Fruit fly (Drosophila melanogaster) whole organism, prepupa: ENCODE results near the gene CG33725.

ENCODE experiments used
- Blimp-1 ChIP-seq: fragments of 200-800 bp; sonication (Bioruptor generic); optimal IDR thresholded peaks from 3 replicates; lab custom pipeline; 2017; ENCODE audit warnings: missing biosample characterization, missing genetic modification characterization, mild to moderate bottlenecking, moderate library complexity, missing genetic modification reagents
- CG10631 ChIP-seq: fragments of 200-800 bp; sonication (Bioruptor generic); optimal IDR thresholded peaks from 2 replicates; lab custom pipeline; 2016; ENCODE audit warnings: missing biosample characterization, missing genetic modification characterization
- CG10669 ChIP-seq: fragments of 200-800 bp; sonication (Bioruptor generic); optimal IDR thresholded peaks from 3 replicates; lab custom pipeline; 2018; ENCODE audit warnings: missing biosample characterization, mild to moderate bottlenecking, missing genetic modification characterization, moderate library complexity
- CG11762 ChIP-seq: fragments of 200-800 bp; sonication (Bioruptor generic); optimal IDR thresholded peaks from 3 replicates; lab custom pipeline; 2016; ENCODE audit warnings: missing biosample characterization, missing genetic modification characterization; ENCODE audit not compliant: insufficient read depth
- CG11902 ChIP-seq: fragments of 200-800 bp; sonication (Bioruptor generic); optimal IDR thresholded peaks from 3 replicates; lab custom pipeline; 2016; ENCODE audit warnings: missing biosample characterization, missing genetic modification characterization
- CG15336 ChIP-seq: fragments of 200-800 bp; sonication (Bioruptor generic); IDR thresholded peaks from 2 replicates; pipeline ENCODE4 v1.3.6; 2022; ENCODE audit warnings: missing biosample characterization, missing genetic modification characterization
- CG1621 ChIP-seq: fragments of 200-800 bp; sonication (Bioruptor generic); optimal IDR thresholded peaks from 3 replicates; lab custom pipeline; 2018; ENCODE audit warnings: missing biosample characterization, mild to moderate bottlenecking, missing genetic modification characterization
- CG16779 ChIP-seq: fragments of 200-800 bp; sonication (Bioruptor generic); optimal IDR thresholded peaks from 3 replicates; lab custom pipeline; 2017; ENCODE audit warnings: missing biosample characterization, mild to moderate bottlenecking, missing genetic modification characterization
- CG3032 ChIP-seq: fragments of 200-800 bp; optimal IDR thresholded peaks from 2 replicates; lab custom pipeline; 2019; ENCODE audit warnings: missing biosample characterization, mild to moderate bottlenecking, missing genetic modification characterization, moderate library complexity
- CG31627 ChIP-seq: fragments of 200-800 bp; sonication (Bioruptor generic); optimal IDR thresholded peaks from 3 replicates; lab custom pipeline; 2016; ENCODE audit warnings: missing biosample characterization, missing genetic modification characterization
- CG32006 ChIP-seq: fragments of 200-800 bp; sonication (Bioruptor generic); optimal IDR thresholded peaks from 3 replicates; lab custom pipeline; 2017; ENCODE audit warnings: missing biosample characterization, mild to moderate bottlenecking, missing genetic modification characterization
- CG34406 ChIP-seq: fragments of 200-800 bp; sonication (Bioruptor generic); optimal IDR thresholded peaks from 3 replicates; lab custom pipeline; 2016; ENCODE audit warnings: missing biosample characterization, missing genetic modification characterization
- CG4318 ChIP-seq: fragments of 200-800 bp; sonication (Bioruptor generic); optimal IDR thresholded peaks from 3 replicates; lab custom pipeline; 2017; ENCODE audit warnings: missing biosample characterization, mild to moderate bottlenecking, missing genetic modification characterization
- CG6163 ChIP-seq: fragments of 200-800 bp; sonication (Bioruptor generic); IDR thresholded peaks from 3 replicates; pipeline ENCODE4 v1.3.6; 2022; ENCODE audit warnings: missing biosample characterization, missing genetic modification characterization
- CG6276 ChIP-seq: fragments of 200-800 bp; sonication (Bioruptor generic); optimal IDR thresholded peaks from 2 replicates; lab custom pipeline; 2017; ENCODE audit warnings: missing biosample characterization, mild to moderate bottlenecking, missing genetic modification characterization
- CG6792 ChIP-seq: fragments of 200-800 bp; sonication (Bioruptor generic); optimal IDR thresholded peaks from 3 replicates; lab custom pipeline; 2016; ENCODE audit warnings: missing biosample characterization, missing genetic modification characterization
- CG6854 ChIP-seq: fragments of 200-800 bp; sonication (Bioruptor generic); optimal IDR thresholded peaks from 2 replicates; lab custom pipeline; 2017; ENCODE audit warnings: missing biosample characterization, mild to moderate bottlenecking, missing genetic modification characterization
- CG7368 ChIP-seq: fragments of 200-800 bp; sonication (Bioruptor generic); optimal IDR thresholded peaks from 3 replicates; lab custom pipeline; 2016; ENCODE audit warnings: missing biosample characterization, missing genetic modification characterization
- CG8119 ChIP-seq: fragments of 200-800 bp; sonication (Bioruptor generic); IDR thresholded peaks from 3 replicates; pipeline ENCODE4 v1.3.6; 2022; ENCODE audit warnings: missing biosample characterization, missing genetic modification characterization
- CG8319 ChIP-seq: fragments of 200-800 bp; sonication (Bioruptor generic); optimal IDR thresholded peaks from 3 replicates; lab custom pipeline; 2016; ENCODE audit warnings: missing biosample characterization, missing genetic modification characterization
- CG8632 ChIP-seq: fragments of 200-800 bp; sonication (Bioruptor generic); optimal IDR thresholded peaks from 3 replicates; lab custom pipeline; 2016; ENCODE audit warnings: missing biosample characterization, missing genetic modification characterization
- Eip78C ChIP-seq: fragments of 200-800 bp; sonication (Bioruptor generic); peaks from one replicate; lab custom pipeline; 2016; ENCODE audit warnings: missing biosample characterization, missing genetic modification characterization
- Eip93F ChIP-seq: fragments of 200-800 bp; sonication (Bioruptor generic); optimal IDR thresholded peaks from 2 replicates; lab custom pipeline; 2016; ENCODE audit warnings: missing biosample characterization, mild to moderate bottlenecking, missing genetic modification characterization
- Ets21C ChIP-seq: fragments of 200-800 bp; sonication (Bioruptor generic); optimal IDR thresholded peaks from 3 replicates; lab custom pipeline; 2016; ENCODE audit warnings: missing biosample characterization, missing genetic modification characterization
- Ets96B ChIP-seq: fragments of 200-800 bp; optimal IDR thresholded peaks from 2 replicates; lab custom pipeline; 2019; ENCODE audit warnings: missing biosample characterization, mild to moderate bottlenecking, missing genetic modification characterization, moderate library complexity
- Hr4 ChIP-seq: fragments of 200-800 bp; sonication (Bioruptor generic); optimal IDR thresholded peaks from 3 replicates; lab custom pipeline; 2016; ENCODE audit warnings: missing biosample characterization, missing genetic modification characterization
- Lpt ChIP-seq: fragments of 200-800 bp; sonication (Bioruptor generic); optimal IDR thresholded peaks from 3 replicates; lab custom pipeline; 2016; ENCODE audit warnings: missing biosample characterization, missing genetic modification characterization
- Met ChIP-seq: fragments of 200-800 bp; sonication (Bioruptor generic); optimal IDR thresholded peaks from 3 replicates; lab custom pipeline; 2016; ENCODE audit warnings: missing biosample characterization, missing genetic modification characterization
- OdsH ChIP-seq: fragments of 200-800 bp; sonication (Bioruptor generic); optimal IDR thresholded peaks from 3 replicates; lab custom pipeline; 2016; ENCODE audit warnings: missing biosample characterization, missing genetic modification characterization
- Sox102F ChIP-seq: fragments of 200-800 bp; sonication (Bioruptor generic); optimal IDR thresholded peaks from 2 replicates; lab custom pipeline; 2016; ENCODE audit warnings: missing biosample characterization, mild to moderate bottlenecking, missing genetic modification characterization
- Sox14 ChIP-seq: fragments of 200-800 bp; sonication (Bioruptor generic); optimal IDR thresholded peaks from 3 replicates; lab custom pipeline; 2016; ENCODE audit warnings: missing biosample characterization, missing genetic modification characterization
- Sox15 ChIP-seq: fragments of 200-800 bp; sonication (Bioruptor generic); optimal IDR thresholded peaks from 3 replicates; lab custom pipeline; 2016; ENCODE audit warnings: missing biosample characterization, missing genetic modification characterization
- achi ChIP-seq: fragments of 200-800 bp; sonication (Bioruptor generic); optimal IDR thresholded peaks from 3 replicates; lab custom pipeline; 2016; ENCODE audit warnings: missing biosample characterization, missing genetic modification characterization
- acj6 ChIP-seq: fragments of 200-800 bp; sonication (Bioruptor generic); optimal IDR thresholded peaks from 3 replicates; lab custom pipeline; 2016; ENCODE audit warnings: missing biosample characterization, missing genetic modification characterization
- cyc ChIP-seq: fragments of 200-800 bp; sonication (Bioruptor generic); optimal IDR thresholded peaks from 3 replicates; lab custom pipeline; 2016; ENCODE audit warnings: missing biosample characterization, missing genetic modification characterization
- dac ChIP-seq: fragments of 200-800 bp; sonication (Bioruptor generic); optimal IDR thresholded peaks from 2 replicates; lab custom pipeline; 2017; ENCODE audit warnings: missing biosample characterization, mild to moderate bottlenecking, missing genetic modification characterization
- eg ChIP-seq: fragments of 200-800 bp; sonication (Bioruptor generic); IDR thresholded peaks from 3 replicates; pipeline ENCODE4 v1.3.6; 2022; ENCODE audit warnings: missing biosample characterization, missing genetic modification characterization
- esn ChIP-seq: fragments of 200-800 bp; sonication (Bioruptor generic); optimal IDR thresholded peaks from 2 replicates; lab custom pipeline; 2016; ENCODE audit warnings: missing biosample characterization, mild to moderate bottlenecking, missing genetic modification characterization, moderate library complexity
- fd85E ChIP-seq: fragments of 200-800 bp; sonication (Bioruptor generic); optimal IDR thresholded peaks from 3 replicates; lab custom pipeline; 2016; ENCODE audit warnings: missing biosample characterization, missing genetic modification characterization
- net ChIP-seq: fragments of 200-800 bp; sonication (Bioruptor generic); optimal IDR thresholded peaks from 3 replicates; lab custom pipeline; 2016; ENCODE audit warnings: missing biosample characterization, missing genetic modification characterization
- pdm3 ChIP-seq: fragments of 200-800 bp; sonication (Bioruptor generic); optimal IDR thresholded peaks from 3 replicates; lab custom pipeline; 2016; ENCODE audit warnings: missing biosample characterization, missing genetic modification characterization
- salr ChIP-seq, 2 experiments: fragments of 200-800 bp; sonication (Bioruptor generic); optimal IDR thresholded peaks; 3 replicates each; lab custom pipeline; 2016 to 2018; ENCODE audit warnings: missing biosample characterization in 2 of 2, missing genetic modification characterization in 2 of 2, mild to moderate bottlenecking in 1 of 2
- spab ChIP-seq: fragments of 200-800 bp; sonication (Bioruptor generic); optimal IDR thresholded peaks from 2 replicates; lab custom pipeline; 2017; ENCODE audit warnings: missing biosample characterization, mild to moderate bottlenecking, missing genetic modification characterization, missing genetic modification reagents
- ss ChIP-seq, 2 experiments: fragments of 200-800 bp; sonication (Bioruptor generic); optimal IDR thresholded peaks; 2 replicates in 1 of 2; 3 replicates in 1 of 2; lab custom pipeline; 2017 to 2018; ENCODE audit warnings: mild to moderate bottlenecking in 2 of 2, missing biosample characterization in 2 of 2, missing genetic modification characterization in 2 of 2, moderate library complexity in 1 of 2
- svp ChIP-seq: fragments of 200-800 bp; sonication (Bioruptor generic); peaks from one replicate; lab custom pipeline; 2016; ENCODE audit warnings: missing biosample characterization, missing genetic modification characterization
- topi ChIP-seq: fragments of 200-800 bp; sonication (Bioruptor generic); optimal IDR thresholded peaks from 3 replicates; lab custom pipeline; 2016; ENCODE audit warnings: missing biosample characterization, missing genetic modification characterization
- vri ChIP-seq: fragments of 200-800 bp; sonication (Bioruptor generic); optimal IDR thresholded peaks from 3 replicates; lab custom pipeline; 2016; ENCODE audit warnings: missing biosample characterization, mild to moderate bottlenecking, missing genetic modification characterization

Gene CG33725

dm6 chr3L:12529431-12530007 is 47.1 kb downstream of the CG33725 start (continued):
- TF ChIP-seq Sox15 (GFP tag; lab: Kevin White, UChicago) (no peak), CG6163 (GFP tag; lab: Robert Waterston, UW) (peak; percentile 76), CG16779 (tag; lab: Kevin White, UChicago) (peak; percentile 40), dac (GFP tag; lab: Kevin White, UChicago) (peak; percentile 47), svp (no peak), salr (GFP tag; optimal IDR thresholded peaks at IDR 0.05; lab: Kevin White, UChicago) (peak in 1 of 2 experiments; percentile 63), CG3032 (tag; lab: Kevin White, UChicago) (peak; percentile 46), Hr4 (GFP tag; lab: Kevin White, UChicago) (peak; percentile 68), CG8632 (peak; percentile 61), CG4318 (GFP tag; lab: Kevin White, UChicago) (no peak), Ets21C (peak; percentile 60), CG34406 (GFP tag; lab: Kevin White, UChicago) (peak; percentile 62), CG11762 (GFP tag; lab: Kevin White, UChicago) (peak; percentile 38), CG6792 (GFP tag; lab: Kevin White, UChicago) (peak; percentile 63), Sox102F (GFP tag; lab: Kevin White, UChicago) (no peak), CG8119 (GFP tag; lab: Robert Waterston, UW) (peak; percentile 71; the same call in 2 of the 3 replicates), CG31627 (peak; percentile 73), CG32006 (GFP tag; lab: Kevin White, UChicago) (peak; percentile 65), Blimp-1 (GFP tag; lab: Kevin White, UChicago) (no peak), CG15336 (GFP tag; lab: Robert Waterston, UW) (peak; percentile 60), pdm3 (GFP tag; lab: Kevin White, UChicago) (peak; percentile 70), cyc (GFP tag; lab: Kevin White, UChicago) (peak; percentile 56), CG1621 (tag; lab: Kevin White, UChicago) (no peak), esn (GFP tag; lab: Kevin White, UChicago) (peak; percentile 79), eg (GFP tag; lab: Robert Waterston, UW) (peak; percentile 86)

- TF ChIP-seq Met (GFP tag; lab: Kevin White, UChicago), result peak; percentile 18
- TF ChIP-seq CG6792 (GFP tag; lab: Kevin White, UChicago), result no peak
- TF ChIP-seq net (GFP tag; lab: Kevin White, UChicago), result no peak
- TF ChIP-seq Sox14 (GFP tag; lab: Kevin White, UChicago), result no peak
- peak; percentile 87 for TF ChIP-seq svp
- TF ChIP-seq CG6854, result no peak
- no peak for TF ChIP-seq ss (GFP tag; optimal IDR thresholded peaks at IDR 0.05; lab: Kevin White, UChicago)
- peak; percentile 3 for TF ChIP-seq OdsH
- no peak for TF ChIP-seq CG4318 (GFP tag; lab: Kevin White, UChicago)
- TF ChIP-seq fd85E, result no peak
- peak; percentile 24 for TF ChIP-seq esn (GFP tag; lab: Kevin White, UChicago)
- TF ChIP-seq Hr4 (GFP tag; lab: Kevin White, UChicago), result no peak
- no peak for TF ChIP-seq CG31627
- peak; percentile 90 for TF ChIP-seq CG1621 (tag; lab: Kevin White, UChicago)
- no peak for TF ChIP-seq CG10631 (GFP tag; lab: Kevin White, UChicago)
- TF ChIP-seq CG8319 (GFP tag; lab: Kevin White, UChicago), result no peak
- TF ChIP-seq topi (GFP tag; lab: Kevin White, UChicago), result no peak
- no peak for TF ChIP-seq vri
- TF ChIP-seq Eip93F (GFP tag; lab: Kevin White, UChicago), result no peak
- no peak for TF ChIP-seq CG10669
- TF ChIP-seq CG11762 (GFP tag; lab: Kevin White, UChicago), result no peak
- TF ChIP-seq Eip78C (GFP tag; lab: Kevin White, UChicago), result peak; percentile 48
- TF ChIP-seq CG11902 (GFP tag; lab: Kevin White, UChicago), result no peak
- no peak for TF ChIP-seq CG8632
- TF ChIP-seq acj6 (GFP tag; lab: Kevin White, UChicago), result peak; percentile 2
- no peak for TF ChIP-seq Lpt (GFP tag; lab: Kevin White, UChicago)
- TF ChIP-seq Ets96B (tag; lab: Kevin White, UChicago), result no peak
- no peak for TF ChIP-seq CG15336 (GFP tag; lab: Robert Waterston, UW)
- no peak for TF ChIP-seq cyc (GFP tag; lab: Kevin White, UChicago)
- no peak for TF ChIP-seq Sox102F (GFP tag; lab: Kevin White, UChicago)
- no peak for TF ChIP-seq Sox15 (GFP tag; lab: Kevin White, UChicago)
- TF ChIP-seq achi (GFP tag; lab: Kevin White, UChicago), result no peak
- TF ChIP-seq CG7368, result no peak
- no peak for TF ChIP-seq spab (GFP tag; lab: Kevin White, UChicago)
- TF ChIP-seq CG3032 (tag; lab: Kevin White, UChicago), result no peak
- no peak for TF ChIP-seq Blimp-1 (GFP tag; lab: Kevin White, UChicago)
- no peak for TF ChIP-seq CG6276 (GFP tag; lab: Kevin White, UChicago)
Observed at dm6 chr3L:12530044-12530443, 47.6 kb downstream of the CG33725 start, which contains the start of gene nst. TSS of gene nst (minus strand) at chr3L:12530171.
